Fruit fly (Drosophila melanogaster): ENCODE measurements around the gene CG13003.
A peak's percentile ranks its signal among the peaks of the same experiment; 100 is the strongest.

CG13003 gene

dm6 chrX:16833097-16833496 lies 43.2 kb downstream of the CG13003 start (continued):
- no peak for TF ChIP-seq D (optimal IDR thresholded peaks at IDR 0.05)
- TF ChIP-seq D (GFP tag; optimal IDR thresholded peaks at IDR 0.05) = peak; percentile 82
- TF ChIP-seq CG8478 (optimal IDR thresholded peaks at IDR 0.05) = no peak
- no peak for TF ChIP-seq Doc2 (GFP tag; IDR thresholded peaks at IDR 0.05)
- TF ChIP-seq B-H2 (GFP tag; optimal IDR thresholded peaks at IDR 0.05) = no peak
- TF ChIP-seq chm (GFP tag; IDR thresholded peaks at IDR 0.05) = no peak
- no peak for TF ChIP-seq MBD-R2 (GFP tag; IDR thresholded peaks at IDR 0.05)
- peak; percentile 48 for TF ChIP-seq CG9609 (GFP tag; optimal IDR thresholded peaks at IDR 0.05)
- peak; percentile 81 for TF ChIP-seq Blimp-1 (GFP tag; optimal IDR thresholded peaks at IDR 0.05)
- peak; percentile 76 for TF ChIP-seq Ssrp (tag; optimal IDR thresholded peaks at IDR 0.05)
- TF ChIP-seq btn (GFP tag; optimal IDR thresholded peaks at IDR 0.05) = peak; percentile 73
- TF ChIP-seq gcm (GFP tag; optimal IDR thresholded peaks at IDR 0.05) = peak; percentile 61
- TF ChIP-seq CG9727 (GFP tag; optimal IDR thresholded peaks at IDR 0.05) = peak; percentile 67
- peak; percentile 67 for TF ChIP-seq CG10209 (GFP tag; optimal IDR thresholded peaks at IDR 0.05)
- no peak for TF ChIP-seq CG34224 (GFP tag; IDR thresholded peaks at IDR 0.05; ENCODE audit: partially characterized antibody)
- TF ChIP-seq ranshi (GFP tag; IDR thresholded peaks at IDR 0.05) = peak; percentile 66
- no peak for TF ChIP-seq CG10565 (GFP tag; optimal IDR thresholded peaks at IDR 0.05)
- peak; percentile 81 for TF ChIP-seq dysf (GFP tag; IDR thresholded peaks at IDR 0.05)
- TF ChIP-seq Bgb (GFP tag; IDR thresholded peaks at IDR 0.05; ENCODE audit: partially characterized antibody) = no peak
- peak; percentile 65 for TF ChIP-seq CG10267 (tag; optimal IDR thresholded peaks at IDR 0.05)
- no peak for TF ChIP-seq klu (GFP tag; IDR thresholded peaks at IDR 0.05)
- no peak for TF ChIP-seq C15 (GFP tag; IDR thresholded peaks at IDR 0.05)
- peak; percentile 38 for TF ChIP-seq zen (tag; optimal IDR thresholded peaks at IDR 0.05)
- TF ChIP-seq E2f1 (GFP tag; IDR thresholded peaks at IDR 0.05) = peak; percentile 64; the same call in 1 of the 2 replicates
- no peak for TF ChIP-seq CG14860 (GFP tag; IDR thresholded peaks at IDR 0.05; ENCODE audit: partially characterized antibody)
- TF ChIP-seq CG10959 (GFP tag; IDR thresholded peaks at IDR 0.05) = peak; percentile 59; the same call in 1 of the 2 replicates
- TF ChIP-seq CG11456 (GFP tag; IDR thresholded peaks at IDR 0.05) = peak; percentile 68
- TF ChIP-seq toy (GFP tag; IDR thresholded peaks at IDR 0.05) = no peak
- TF ChIP-seq Dref (GFP tag; IDR thresholded peaks at IDR 0.05) = no peak
- peak; percentile 7 for TF ChIP-seq HmgD (GFP tag; optimal IDR thresholded peaks at IDR 0.05)
- peak; percentile 81 for TF ChIP-seq CG18262 (tag; optimal IDR thresholded peaks at IDR 0.05)
- peak; percentile 41; the same call in 1 of the 2 replicates for TF ChIP-seq CG4404 (GFP tag; IDR thresholded peaks at IDR 0.05)
- TF ChIP-seq CG12236 (GFP tag; optimal IDR thresholded peaks at IDR 0.05) = peak; percentile 51
- TF ChIP-seq CG4854 (GFP tag; optimal IDR thresholded peaks at IDR 0.05) = peak; percentile 42
- TF ChIP-seq Lhr (GFP tag; optimal IDR thresholded peaks at IDR 0.05) = peak; percentile 45
- peak; percentile 68 for TF ChIP-seq Hsf (GFP tag; optimal IDR thresholded peaks at IDR 0.05)
- TF ChIP-seq ind (GFP tag; optimal IDR thresholded peaks at IDR 0.05) = peak; percentile 73
- peak in 1 of 2 experiments; percentile 13 for TF ChIP-seq crp (GFP tag; optimal IDR thresholded peaks at IDR 0.05)
- no peak for TF ChIP-seq cg (GFP tag; optimal IDR thresholded peaks at IDR 0.05)
- no peak for TF ChIP-seq usp (GFP tag; optimal IDR thresholded peaks at IDR 0.05)
- TF ChIP-seq zfh1 (GFP tag; IDR thresholded peaks at IDR 0.05) = peak; percentile 81
- TF ChIP-seq peb (GFP tag; IDR thresholded peaks at IDR 0.05) = peak; percentile 54
- peak; percentile 55 for TF ChIP-seq tx (GFP tag; optimal IDR thresholded peaks at IDR 0.05)
- TF ChIP-seq CG16779 (GFP tag; IDR thresholded peaks at IDR 0.05) = no peak
- TF ChIP-seq CG2129 (GFP tag; IDR thresholded peaks at IDR 0.05; ENCODE audit: partially characterized antibody) = no peak
- no peak for TF ChIP-seq fu2 (GFP tag; optimal IDR thresholded peaks at IDR 0.05)
- no peak for TF ChIP-seq Hey (tag; optimal IDR thresholded peaks at IDR 0.05)
- no peak for TF ChIP-seq CG9797 (GFP tag; optimal IDR thresholded peaks at IDR 0.05)
- peak; percentile 51 for TF ChIP-seq sob (GFP tag; IDR thresholded peaks at IDR 0.05)
- TF ChIP-seq sqz (GFP tag; optimal IDR thresholded peaks at IDR 0.05) = peak; percentile 10
- peak; percentile 55 for TF ChIP-seq CG3847 (GFP tag; IDR thresholded peaks at IDR 0.05)
- TF ChIP-seq Nf-YB (GFP tag; optimal IDR thresholded peaks at IDR 0.05) = peak; percentile 44
